Fruit fly (Drosophila melanogaster) whole organism, prepupa: ENCODE data around the gene Sprn.

Experiments used
- CG6792 ChIP-seq: fragments of 200-800 bp; sonication (Bioruptor generic); optimal IDR thresholded peaks from 3 replicates; lab custom pipeline; 2016; ENCODE audit warnings: missing biosample characterization, missing genetic modification characterization
- Eip93F ChIP-seq: fragments of 200-800 bp; sonication (Bioruptor generic); optimal IDR thresholded peaks from 2 replicates; lab custom pipeline; 2016; ENCODE audit warnings: missing biosample characterization, mild to moderate bottlenecking, missing genetic modification characterization

dm6 chr3L:11871205-11871604 is 7.7 kb upstream of the Sprn start, which contains the start of gene CG5906:
- TF ChIP-seq CG6792 (GFP tag; lab: Kevin White, UChicago) (no peak), Eip93F (GFP tag; lab: Kevin White, UChicago) (no peak)
